Worm (Caenorhabditis elegans) whole organism, L2 larva: ENCODE measurements around the gene nspe-6.
A peak's percentile ranks its signal among the peaks of the same experiment; 100 is the strongest.

Source experiments
- F13H6.1 ChIP-seq: sonication (generic microtip); optimal IDR thresholded peaks from 2 replicates; lab custom pipeline; 2016; ENCODE audit warnings: missing genetic modification characterization, missing compliant biosample characterization
- ZK546.5 ChIP-seq: sonication (generic microtip); optimal IDR thresholded peaks from 2 replicates; lab custom pipeline; 2017; ENCODE audit warnings: missing biosample characterization, missing genetic modification characterization
- alr-1 ChIP-seq: fragments of 150-350 bp; optimal IDR thresholded peaks from 2 replicates; lab custom pipeline; 2014; ENCODE audit warnings: missing biosample characterization, missing genetic modification characterization
- ama-1 ChIP-seq: fragments of 150-350 bp; optimal IDR thresholded peaks from 2 replicates; lab custom pipeline; 2018; ENCODE audit warnings: inconsistent platforms
- ceh-16 ChIP-seq: fragments of 150-350 bp; optimal IDR thresholded peaks from 2 replicates; lab custom pipeline; 2014; ENCODE audit warnings: missing biosample characterization, missing genetic modification characterization
- ceh-82 ChIP-seq: fragments of 150-350 bp; optimal IDR thresholded peaks from 2 replicates; lab custom pipeline; 2014; ENCODE audit warnings: missing biosample characterization, missing genetic modification characterization
- crh-2 ChIP-seq: sonication (generic microtip); optimal IDR thresholded peaks from 2 replicates; lab custom pipeline; 2017; ENCODE audit warnings: missing biosample characterization, missing genetic modification characterization
- dmd-4 ChIP-seq: sonication (generic microtip); optimal IDR thresholded peaks from 2 replicates; lab custom pipeline; 2017; ENCODE audit warnings: missing biosample characterization, missing genetic modification characterization
- gmeb-1 ChIP-seq: fragments of 150-350 bp; optimal IDR thresholded peaks from 2 replicates; lab custom pipeline; 2014; ENCODE audit warnings: missing biosample characterization, missing genetic modification characterization
- lin-11 ChIP-seq: fragments of 150-350 bp; sonication (generic microtip); optimal IDR thresholded peaks from 2 replicates; lab custom pipeline; 2014; ENCODE audit warnings: missing biosample characterization, missing genetic modification characterization, inconsistent platforms, mixed read lengths
- lin-39 ChIP-seq: fragments of 150-350 bp; optimal IDR thresholded peaks from 2 replicates; lab custom pipeline; 2014; ENCODE audit warnings: missing biosample characterization, missing genetic modification reagents, missing genetic modification characterization
- lsy-2 ChIP-seq, 2 experiments: fragments of 150-350 bp in 1 of 2; sonication (generic microtip) in 1 of 2; optimal IDR thresholded peaks; 2 replicates each; lab custom pipeline; 2014 to 2017; ENCODE audit warnings: missing biosample characterization in 2 of 2, missing genetic modification characterization in 2 of 2
- mab-5 ChIP-seq: fragments of 150-350 bp; optimal IDR thresholded peaks from 2 replicates; lab custom pipeline; 2014; ENCODE audit warnings: missing biosample characterization, missing genetic modification characterization
- mbf-1 ChIP-seq: sonication (generic microtip); optimal IDR thresholded peaks from 2 replicates; lab custom pipeline; 2017; ENCODE audit warnings: missing biosample characterization, missing genetic modification characterization
- mdl-1 ChIP-seq, 2 experiments: fragments of 150-350 bp in 1 of 2; sonication (generic microtip) in 1 of 2; optimal IDR thresholded peaks; 2 replicates each; lab custom pipeline; 2017; ENCODE audit warnings: missing biosample characterization in 2 of 2, missing genetic modification characterization in 2 of 2
- nhr-10 ChIP-seq: sonication (generic microtip); optimal IDR thresholded peaks from 2 replicates; lab custom pipeline; 2017; ENCODE audit warnings: missing biosample characterization, missing genetic modification characterization
- nhr-21 ChIP-seq: fragments of 150-350 bp; optimal IDR thresholded peaks from 2 replicates; lab custom pipeline; 2014; ENCODE audit warnings: missing biosample characterization, missing genetic modification characterization
- nhr-23 ChIP-seq: fragments of 150-350 bp; optimal IDR thresholded peaks from 2 replicates; lab custom pipeline; 2014; ENCODE audit warnings: missing biosample characterization, missing genetic modification reagents, missing genetic modification characterization
- nhr-237 ChIP-seq: fragments of 150-350 bp; optimal IDR thresholded peaks from 2 replicates; lab custom pipeline; 2014; ENCODE audit warnings: missing biosample characterization, missing genetic modification characterization
- nhr-6 ChIP-seq: fragments of 150-350 bp; optimal IDR thresholded peaks from 2 replicates; lab custom pipeline; 2014; ENCODE audit warnings: missing biosample characterization, missing genetic modification characterization
- peb-1 ChIP-seq: fragments of 150-350 bp; optimal IDR thresholded peaks from 2 replicates; lab custom pipeline; 2014; ENCODE audit warnings: missing biosample characterization, missing genetic modification characterization
- sem-4 ChIP-seq: fragments of 150-350 bp; optimal IDR thresholded peaks from 2 replicates; lab custom pipeline; 2014; ENCODE audit warnings: missing biosample characterization, missing genetic modification reagents, missing genetic modification characterization
- skn-1 ChIP-seq: sonication (generic microtip); optimal IDR thresholded peaks from 2 replicates; lab custom pipeline; 2017; ENCODE audit warnings: missing biosample characterization, missing genetic modification characterization
- sma-3 ChIP-seq: sonication (generic microtip); optimal IDR thresholded peaks from 2 replicates; lab custom pipeline; 2016; ENCODE audit warnings: missing genetic modification reagents, missing genetic modification characterization, missing compliant biosample characterization
- sma-9 ChIP-seq, 2 experiments: fragments of 150-350 bp in 1 of 2; sonication (generic microtip) in 1 of 2; optimal IDR thresholded peaks; 2 replicates each; lab custom pipeline; 2014 to 2016; ENCODE audit warnings: missing genetic modification characterization in 2 of 2, mild to moderate bottlenecking in 1 of 2, missing biosample characterization in 1 of 2, missing compliant biosample characterization in 1 of 2, missing genetic modification reagents in 1 of 2, moderate library complexity in 1 of 2
- snpc-4 ChIP-seq: fragments of 150-350 bp; optimal IDR thresholded peaks from 2 replicates; lab custom pipeline; 2014; ENCODE audit warnings: missing biosample characterization, missing genetic modification characterization
- unc-39 ChIP-seq: fragments of 150-350 bp; optimal IDR thresholded peaks from 2 replicates; lab custom pipeline; 2014; ENCODE audit warnings: missing biosample characterization, missing genetic modification characterization
- unc-62 ChIP-seq: fragments of 150-350 bp; optimal IDR thresholded peaks from 2 replicates; lab custom pipeline; 2014; ENCODE audit warnings: missing biosample characterization, missing genetic modification reagents, missing genetic modification characterization
- ztf-1 ChIP-seq: fragments of 200-800 bp; sonication (Bioruptor generic); conservative IDR thresholded peaks from 2 replicates; pipeline ENCODE4 v1.3.6; 2022; ENCODE audit warnings: missing genetic modification characterization, missing compliant biosample characterization
- ztf-4 ChIP-seq: fragments of 150-350 bp; optimal IDR thresholded peaks from 2 replicates; lab custom pipeline; 2014; ENCODE audit warnings: missing biosample characterization, missing genetic modification characterization

nspe-6 gene

DNA sequence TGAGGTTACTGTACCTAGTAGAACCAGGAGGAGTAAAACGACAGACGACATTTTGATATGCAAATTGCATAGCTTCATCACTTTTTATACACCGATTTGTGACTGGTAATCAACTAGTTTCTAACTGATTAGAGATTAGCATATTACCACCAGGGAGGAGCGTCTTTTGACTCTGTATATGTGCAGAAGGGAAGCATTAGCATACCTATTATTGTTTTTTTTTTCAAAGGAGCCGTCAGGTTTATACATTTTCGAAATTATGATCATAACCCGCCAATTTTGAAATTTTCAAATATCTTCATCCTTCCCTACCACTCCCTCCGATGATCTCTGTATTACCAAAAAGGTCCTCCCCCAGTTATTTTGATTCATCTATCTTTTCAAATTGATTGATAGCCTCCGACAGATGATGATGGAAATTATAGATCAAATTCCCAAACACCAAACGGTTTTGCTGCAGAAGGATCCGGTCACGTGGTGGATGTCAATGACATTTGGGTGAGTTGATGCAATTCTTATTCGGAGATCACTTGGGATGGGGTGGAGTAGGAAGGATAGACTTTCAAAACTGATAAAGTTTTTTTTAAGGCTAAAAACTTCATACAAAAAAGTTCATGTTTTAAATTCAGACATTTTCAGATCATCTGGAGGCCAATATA is 6.1 kb upstream of the nspe-6 start, which contains the start of gene nspe-8 (continued):
- TF ChIP-seq unc-39 (tag; lab: Kevin White, UChicago): no peak
- peak; percentile 86 for TF ChIP-seq nhr-21 (tag; lab: Kevin White, UChicago)
- TF ChIP-seq ceh-16 (tag; lab: Kevin White, UChicago): no peak
- TF ChIP-seq crh-2: no peak
- TF ChIP-seq gmeb-1 (tag; lab: Kevin White, UChicago): peak; percentile 50

DNA sequence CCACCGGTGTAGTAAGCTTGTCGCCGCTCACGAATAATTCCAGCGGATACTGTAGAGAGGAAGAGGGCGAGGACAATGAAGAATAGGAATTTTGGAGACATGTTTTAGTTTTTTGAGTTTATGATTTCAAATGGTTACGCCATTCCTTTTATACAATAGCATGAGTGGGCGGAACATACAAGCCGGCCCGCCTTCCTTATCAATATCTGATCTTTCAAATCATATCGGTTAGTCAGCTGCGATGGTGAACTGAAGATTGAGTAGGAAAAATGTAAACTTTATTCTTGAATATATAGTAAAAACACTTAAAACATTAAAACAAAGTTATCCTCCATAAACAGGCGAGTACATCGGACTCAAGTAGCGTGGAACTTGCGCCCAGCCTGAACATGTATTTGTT is 4.8 kb upstream of the nspe-6 start, which contains the start of gene nspe-1:
nspe-1 (minus strand) TSS at position 101 of the 400 bp plus-strand sequence.
- no peak for TF ChIP-seq unc-62 (GFP tag; lab: Kevin White, UChicago)
- no peak for TF ChIP-seq nhr-10 (tag; lab: Kevin White, UChicago)

DNA sequence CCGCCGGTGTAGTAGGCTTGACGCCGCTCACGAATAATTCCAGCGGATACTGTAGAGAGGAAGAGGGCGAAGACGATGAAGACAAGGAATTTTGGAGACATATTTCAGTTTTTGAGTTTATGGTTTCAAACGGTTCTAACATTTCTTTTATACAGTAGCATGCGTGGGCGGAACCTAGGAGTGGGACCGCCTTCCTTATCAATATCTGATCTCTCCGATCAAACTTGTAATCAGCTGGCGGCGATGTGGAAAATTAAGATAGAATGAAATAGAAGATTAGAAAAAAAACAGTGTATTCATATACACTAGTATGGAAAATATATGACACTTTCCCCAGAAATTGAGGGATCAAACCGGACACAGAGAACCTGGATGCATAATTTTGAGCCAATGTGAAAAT is 3.3 kb upstream of the nspe-6 start, which contains the start of gene nspe-2:
nspe-2 (minus strand) TSS at position 101 of the 400 bp plus-strand sequence.
- TF ChIP-seq nhr-21 (tag; lab: Kevin White, UChicago): no peak
- no peak for TF ChIP-seq ZK546.5 (tag; lab: Kevin White, UChicago)
- no peak for TF ChIP-seq dmd-4
- TF ChIP-seq skn-1 (tag; lab: Kevin White, UChicago): no peak
- no peak for TF ChIP-seq mdl-1 (tag; optimal IDR thresholded peaks at IDR 0.05; lab: Kevin White, UChicago)
- no peak for TF ChIP-seq sem-4
- TF ChIP-seq peb-1: no peak
- TF ChIP-seq nhr-6 (tag; lab: Kevin White, UChicago): no peak
- TF ChIP-seq mab-5 (tag; lab: Kevin White, UChicago): no peak
- no peak for TF ChIP-seq nhr-10 (tag; lab: Kevin White, UChicago)
- no peak for TF ChIP-seq lin-39 (tag; lab: Kevin White, UChicago)
- no peak for TF ChIP-seq ztf-4
- TF ChIP-seq crh-2: no peak
- no peak for TF ChIP-seq nhr-23 (tag; lab: Kevin White, UChicago)
- TF ChIP-seq mbf-1 (tag; lab: Kevin White, UChicago): no peak

DNA sequence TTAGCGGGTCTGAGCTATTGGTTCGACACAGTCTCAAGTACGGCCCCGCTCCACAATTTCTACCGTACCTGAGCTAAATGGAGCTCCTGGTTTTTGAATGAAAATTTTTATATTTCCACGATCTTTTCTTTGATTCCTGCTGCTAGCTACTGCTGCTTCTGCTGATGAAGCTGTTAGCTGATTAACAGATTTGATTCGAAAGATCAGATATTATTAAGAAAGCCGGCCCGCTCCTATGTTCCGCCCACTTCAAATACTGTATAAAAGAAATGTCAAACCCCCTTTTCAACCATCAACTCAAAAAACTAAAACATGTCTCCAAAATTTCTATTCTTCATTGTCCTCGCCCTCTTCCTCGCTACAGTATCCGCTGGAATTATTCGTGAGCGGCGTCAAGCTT is 1.6 kb upstream of the nspe-6 start, which contains the start of gene nspe-3:
nspe-3 (plus strand) TSS at position 301 of the 400 bp plus-strand sequence.
- TF ChIP-seq snpc-4 (no peak), ceh-82 (tag; lab: Kevin White, UChicago) (no peak), lin-11 (tag; lab: Kevin White, UChicago) (no peak), gmeb-1 (tag; lab: Kevin White, UChicago) (no peak), ZK546.5 (tag; lab: Kevin White, UChicago) (no peak), nhr-6 (tag; lab: Kevin White, UChicago) (no peak), ztf-1 (GFP tag; lab: Robert Waterston, UW) (no peak), alr-1 (tag; lab: Kevin White, UChicago) (no peak)

DNA sequence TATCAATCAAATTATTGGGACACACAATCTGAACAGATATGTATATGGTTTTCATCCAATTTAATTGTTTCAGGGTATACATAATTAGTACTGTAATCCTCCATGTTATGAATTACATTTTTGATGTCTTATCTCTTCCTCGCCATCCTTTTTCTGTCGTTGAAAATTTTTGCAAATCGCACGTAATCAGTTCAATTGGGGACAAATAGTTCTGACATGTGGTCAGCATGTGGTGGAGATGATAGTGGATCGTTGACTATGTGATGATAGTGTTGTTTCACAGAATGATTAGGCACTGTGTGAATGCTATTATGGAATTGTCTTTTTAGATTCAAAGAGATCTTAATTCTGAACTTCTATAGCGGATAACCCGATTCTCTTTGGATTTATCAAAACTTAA is 568 bp downstream of the nspe-6 start:
- TF ChIP-seq sma-3 (GFP tag; lab: Kevin White, UChicago) (peak; percentile 42), lsy-2 (tag; optimal IDR thresholded peaks at IDR 0.05; lab: Kevin White, UChicago) (no peak), sma-9 (GFP tag; optimal IDR thresholded peaks at IDR 0.05; lab: Kevin White, UChicago) (peak; percentile 94), sma-9 (tag; optimal IDR thresholded peaks at IDR 0.05; lab: Kevin White, UChicago) (no peak)

DNA sequence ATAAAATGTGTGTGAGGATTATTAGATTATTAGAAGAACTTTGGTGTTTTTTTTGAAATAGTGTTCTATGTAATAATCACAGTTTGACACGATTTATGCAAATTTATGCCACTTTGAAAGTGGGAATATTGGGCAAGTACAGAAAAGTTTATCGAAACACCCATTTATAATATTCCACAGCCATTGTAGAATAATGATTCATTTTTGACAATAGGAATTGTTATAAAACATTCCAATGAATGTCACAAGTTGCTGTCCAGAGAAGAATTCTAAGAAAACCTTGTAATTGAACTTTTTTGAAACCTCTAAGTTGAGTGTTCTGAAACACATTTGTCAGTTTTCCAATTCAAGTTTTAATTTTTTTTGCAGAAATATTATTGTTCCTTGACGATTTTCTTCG is 3.8 kb downstream of the nspe-6 start, which contains the start of gene nspe-4:
nspe-4 (plus strand) TSS at position 301 of the 400 bp plus-strand sequence.
- no peak for TF ChIP-seq lin-11 (tag; lab: Kevin White, UChicago)
- TF ChIP-seq nhr-237: no peak
- no peak for TF ChIP-seq F13H6.1 (tag; lab: Kevin White, UChicago)
- TF ChIP-seq unc-39 (tag; lab: Kevin White, UChicago): no peak
- no peak for TF ChIP-seq sem-4
- no peak for TF ChIP-seq ama-1
- TF ChIP-seq, all 48 proteins: peak for 0
